Worm (Caenorhabditis elegans): ENCODE results near the gene W09C2.9.

Gene W09C2.9

DNA sequence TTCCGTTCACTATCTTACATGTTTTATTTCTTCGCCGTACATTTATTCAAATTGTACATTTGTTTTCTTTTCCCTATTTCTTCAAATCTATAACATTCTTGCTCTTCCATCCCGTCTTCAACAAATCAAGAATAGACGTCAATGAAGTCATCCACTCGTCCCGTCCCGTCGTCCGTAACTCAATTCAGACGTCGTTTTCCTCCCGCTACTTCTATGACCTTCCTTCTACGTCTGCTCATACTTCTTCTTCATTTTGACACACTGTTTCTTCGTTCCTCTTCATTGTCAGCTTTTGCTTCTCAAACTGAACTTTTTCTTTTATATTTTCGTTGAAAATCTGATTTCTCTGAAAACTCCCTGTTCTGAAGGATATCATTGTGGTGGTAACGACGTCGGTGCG lies 36.8 kb upstream of the W09C2.9 start:
- TF ChIP-seq snu-23 (GFP tag; optimal IDR thresholded peaks at IDR 0.05), result no peak
- TF ChIP-seq fkh-10 (GFP tag; optimal IDR thresholded peaks at IDR 0.05), result peak; percentile 62
- peak; percentile 28 for TF ChIP-seq lin-14 (GFP tag; optimal IDR thresholded peaks at IDR 0.05)

DNA sequence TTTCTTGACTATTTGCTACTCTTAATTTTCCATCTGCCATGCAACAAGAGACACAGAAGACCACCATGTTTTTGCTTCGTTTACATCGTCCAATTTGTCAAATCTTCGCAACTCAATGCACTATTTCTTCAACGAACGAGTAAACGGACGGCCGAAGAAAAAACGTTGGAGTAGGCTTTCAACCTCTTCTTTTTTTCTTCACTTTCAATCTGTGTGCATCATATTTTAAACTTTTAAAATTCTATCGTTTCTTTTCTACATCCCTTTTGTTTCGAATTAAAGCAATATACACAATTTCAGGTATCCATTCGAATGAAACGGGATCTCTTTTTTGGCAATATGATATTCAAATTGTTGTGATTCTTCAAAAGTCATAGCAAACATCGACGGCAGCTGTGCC lies 34.6 kb upstream of the W09C2.9 start, which contains the start of gene acc-1:
Gene acc-1, plus strand, starts transcription at position 301 of the 400 bp plus-strand sequence.
- TF ChIP-seq nhr-71 (tag; optimal IDR thresholded peaks at IDR 0.05) (no peak), aha-1 (tag; optimal IDR thresholded peaks at IDR 0.05) (no peak), unc-62 (GFP tag; optimal IDR thresholded peaks at IDR 0.05) (no peak), nhr-77 (tag; optimal IDR thresholded peaks at IDR 0.05) (no peak), Y116A8C.19 (tag; optimal IDR thresholded peaks at IDR 0.05; ENCODE audit: borderline replicate concordance) (no peak), vab-15 (tag; optimal IDR thresholded peaks at IDR 0.05) (no peak), sox-4 (tag; optimal IDR thresholded peaks at IDR 0.05) (no peak), lin-39 (tag; optimal IDR thresholded peaks at IDR 0.05) (no peak), pag-3 (tag; optimal IDR thresholded peaks at IDR 0.05; ENCODE audit: borderline replicate concordance, insufficient read depth) (no peak), nhr-84 (tag; optimal IDR thresholded peaks at IDR 0.05) (no peak), ztf-11 (tag; optimal IDR thresholded peaks at IDR 0.05) (no peak), F16B12.6 (tag; optimal IDR thresholded peaks at IDR 0.05) (no peak), snu-23 (GFP tag; optimal IDR thresholded peaks at IDR 0.05) (no peak), rnt-1 (tag; optimal IDR thresholded peaks at IDR 0.05) (no peak), nhr-11 (tag; optimal IDR thresholded peaks at IDR 0.05) (no peak), nhr-85 (tag) (no peak)

ce11 chrIV:9655556-9655955 lies 32.4 kb upstream of the W09C2.9 start:
- TF ChIP-seq aha-1 (tag; optimal IDR thresholded peaks at IDR 0.05) (no peak), ceh-88 (GFP tag; IDR thresholded peaks at IDR 0.05) (no peak), lin-14 (GFP tag; optimal IDR thresholded peaks at IDR 0.05) (peak; percentile 22)

DNA sequence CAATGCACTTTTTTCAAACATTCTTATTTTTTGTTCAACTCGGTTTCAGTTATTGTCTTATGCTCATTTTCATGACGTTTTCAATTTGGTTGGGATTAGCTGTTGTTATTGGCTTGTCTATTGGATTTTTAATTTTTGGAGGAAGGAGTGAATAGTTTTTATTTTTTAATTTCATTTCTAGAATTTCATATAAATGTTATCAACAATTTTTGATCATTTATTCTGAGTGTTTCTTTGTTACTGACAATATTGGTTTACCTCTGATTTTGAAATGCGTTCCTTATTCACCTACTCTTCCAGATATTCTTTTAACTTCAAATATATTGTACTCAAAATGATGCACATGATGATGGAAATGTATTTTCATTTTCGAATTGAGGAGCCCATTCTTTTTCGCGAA lies 30.8 kb upstream of the W09C2.9 start, which contains the start of gene F58G6.7:
Gene F58G6.7, plus strand, starts transcription at position 301 of the 400 bp plus-strand sequence.
- TF ChIP-seq tlp-1 (tag; optimal IDR thresholded peaks at IDR 0.05) (no peak), nhr-84 (tag; optimal IDR thresholded peaks at IDR 0.05) (no peak), lin-39 (tag; optimal IDR thresholded peaks at IDR 0.05) (no peak), xbp-1 (tag; optimal IDR thresholded peaks at IDR 0.05) (no peak), ztf-4 (tag; optimal IDR thresholded peaks at IDR 0.05) (no peak), skn-1 (tag; optimal IDR thresholded peaks at IDR 0.05) (no peak), ceh-63 (GFP tag; optimal IDR thresholded peaks at IDR 0.05) (no peak), aha-1 (tag; optimal IDR thresholded peaks at IDR 0.05) (no peak), Y116A8C.19 (tag; optimal IDR thresholded peaks at IDR 0.05; ENCODE audit: borderline replicate concordance) (no peak)

DNA sequence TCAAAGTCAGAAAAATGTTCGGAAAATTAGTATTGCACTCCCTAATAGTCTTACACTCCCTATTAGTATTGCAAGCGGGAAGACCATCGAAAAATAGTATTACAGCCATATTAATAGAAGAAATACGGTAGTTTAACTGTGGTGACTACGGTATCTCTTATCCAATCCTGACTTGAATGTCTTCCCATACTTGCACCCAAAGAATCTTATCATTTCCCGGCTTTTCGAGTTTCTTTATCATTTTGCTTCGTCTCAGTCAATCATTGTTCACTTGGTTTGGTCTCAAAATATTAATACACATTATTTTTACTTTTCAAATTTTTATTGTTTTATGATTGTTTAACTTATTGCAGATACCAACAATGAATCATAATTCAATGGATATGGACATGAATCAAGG lies 30.0 kb upstream of the W09C2.9 start, which contains the start of gene F58G6.3:
Gene F58G6.3, plus strand, starts transcription at position 352 of the 400 bp plus-strand sequence.
- TF ChIP-seq nhr-71 (tag; optimal IDR thresholded peaks at IDR 0.05) (no peak), egl-27 (tag; optimal IDR thresholded peaks at IDR 0.05) (no peak), unc-30 (tag; optimal IDR thresholded peaks at IDR 0.05) (no peak), C16A3.4 (tag; optimal IDR thresholded peaks at IDR 0.05) (no peak), ztf-11 (tag; optimal IDR thresholded peaks at IDR 0.05) (no peak), nhr-19 (GFP tag; conservative IDR thresholded peaks at IDR 0.05) (no peak), ces-1 (GFP tag; optimal IDR thresholded peaks at IDR 0.05) (no peak), unc-62 (GFP tag; optimal IDR thresholded peaks at IDR 0.05) (no peak), unc-130 (tag; optimal IDR thresholded peaks at IDR 0.05) (no peak), nhr-84 (tag; optimal IDR thresholded peaks at IDR 0.05) (no peak)

- TF ChIP-seq elt-2 (tag; optimal IDR thresholded peaks at IDR 0.05), result peak; percentile 94
- TF ChIP-seq nhr-19 (GFP tag; conservative IDR thresholded peaks at IDR 0.05), result no peak
- no peak for TF ChIP-seq ets-5 (GFP tag; IDR thresholded peaks at IDR 0.05)
- TF ChIP-seq snu-23 (GFP tag; optimal IDR thresholded peaks at IDR 0.05), result no peak
- peak; percentile 2 for TF ChIP-seq nhr-20 (tag; optimal IDR thresholded peaks at IDR 0.05)
- no peak for TF ChIP-seq egl-13 (tag; optimal IDR thresholded peaks at IDR 0.05)
- no peak for TF ChIP-seq lin-14 (GFP tag; optimal IDR thresholded peaks at IDR 0.05)
- TF ChIP-seq tlp-1 (tag; optimal IDR thresholded peaks at IDR 0.05), result peak; percentile 79
- TF ChIP-seq nhr-76 (tag; optimal IDR thresholded peaks at IDR 0.05), result no peak
- peak; percentile 36 for TF ChIP-seq nhr-71 (tag; optimal IDR thresholded peaks at IDR 0.05)
- TF ChIP-seq nhr-90 (tag; optimal IDR thresholded peaks at IDR 0.05; ENCODE audit: poor library complexity), result peak; percentile 14
- TF ChIP-seq sptf-1 (tag; optimal IDR thresholded peaks at IDR 0.05), result no peak
Measured at ce11 chrIV:9651234-9651633, 28.1 kb upstream of the W09C2.9 start, which contains the start of gene chca-1. Gene chca-1, plus strand, starts transcription at chrIV:9651394.

Data from whole organism, L1 larva.